Worm (Caenorhabditis elegans) whole organism, late embryonic: Measurements from ENCODE around the gene sir-2.3.

Source experiments
- C38D4.7 ChIP-seq: fragments of 200-800 bp; sonication (Bioruptor generic); optimal IDR thresholded peaks from 2 replicates; lab custom pipeline; 2018; ENCODE audit warnings: mild to moderate bottlenecking, missing genetic modification characterization, moderate library complexity, missing compliant biosample characterization
- Y22D7AL.16 ChIP-seq: sonication (generic microtip); optimal IDR thresholded peaks from 2 replicates; lab custom pipeline; 2016; ENCODE audit warnings: missing genetic modification characterization, missing compliant biosample characterization
- ama-1 ChIP-seq: fragments of 150-350 bp; optimal IDR thresholded peaks from 2 replicates; lab custom pipeline; 2014
- fkh-10 ChIP-seq: fragments of 150-350 bp; optimal IDR thresholded peaks from 2 replicates; lab custom pipeline; 2014; ENCODE audit warnings: missing biosample characterization, missing genetic modification reagents, missing genetic modification characterization
- hlh-13 ChIP-seq: fragments of 200-800 bp; sonication (Bioruptor generic); optimal IDR thresholded peaks from 2 replicates; lab custom pipeline; 2018; ENCODE audit warnings: mild to moderate bottlenecking, missing genetic modification characterization, missing compliant biosample characterization
- hlh-6 ChIP-seq: sonication (generic microtip); optimal IDR thresholded peaks from 2 replicates; lab custom pipeline; 2016; ENCODE audit warnings: missing genotype, missing genetic modification characterization, missing compliant biosample characterization
- nhr-232 ChIP-seq: sonication (generic microtip); optimal IDR thresholded peaks from 2 replicates; lab custom pipeline; 2016; ENCODE audit warnings: missing genetic modification characterization, missing compliant biosample characterization
- ref-2 ChIP-seq: sonication (generic microtip); optimal IDR thresholded peaks from 2 replicates; lab custom pipeline; 2016; ENCODE audit warnings: missing genetic modification characterization, missing compliant biosample characterization
- rnt-1 ChIP-seq: sonication (generic microtip); optimal IDR thresholded peaks from 2 replicates; lab custom pipeline; 2016; ENCODE audit warnings: missing genetic modification characterization, missing compliant biosample characterization
- sox-4 ChIP-seq: sonication (generic microtip); optimal IDR thresholded peaks from 2 replicates; lab custom pipeline; 2017; ENCODE audit warnings: mild to moderate bottlenecking, missing genetic modification characterization, inconsistent platforms, missing compliant biosample characterization

ce11 chrX:13323697-13324096 is 7.8 kb upstream of the sir-2.3 start:
- no peak for TF ChIP-seq fkh-10 (GFP tag; lab: Kevin White, UChicago)
- TF ChIP-seq Y22D7AL.16 (tag; lab: Kevin White, UChicago) = no peak
- no peak for TF ChIP-seq ama-1
- no peak for TF ChIP-seq hlh-13 (GFP tag; lab: Kevin White, UChicago)
- TF ChIP-seq rnt-1 (tag; lab: Kevin White, UChicago) = no peak
- no peak for TF ChIP-seq C38D4.7 (GFP tag; lab: Kevin White, UChicago)
- no peak for TF ChIP-seq ref-2 (tag; lab: Kevin White, UChicago)
- no peak for TF ChIP-seq hlh-6
- TF ChIP-seq sox-4 (tag; lab: Kevin White, UChicago) = no peak
- TF ChIP-seq nhr-232 (tag; lab: Kevin White, UChicago) = no peak
